Fruit fly (Drosophila melanogaster) ovary, adult (tissue): ENCODE results near the gene Rad9.

Experiments
- CG17801 ChIP-seq: fragments of 200-800 bp; optimal IDR thresholded peaks from 2 replicates; lab custom pipeline; 2019; ENCODE audit warnings: missing biosample characterization, mild to moderate bottlenecking, missing genetic modification characterization, moderate library complexity; ENCODE audit not compliant: partially characterized antibody

Rad9 gene

DNA sequence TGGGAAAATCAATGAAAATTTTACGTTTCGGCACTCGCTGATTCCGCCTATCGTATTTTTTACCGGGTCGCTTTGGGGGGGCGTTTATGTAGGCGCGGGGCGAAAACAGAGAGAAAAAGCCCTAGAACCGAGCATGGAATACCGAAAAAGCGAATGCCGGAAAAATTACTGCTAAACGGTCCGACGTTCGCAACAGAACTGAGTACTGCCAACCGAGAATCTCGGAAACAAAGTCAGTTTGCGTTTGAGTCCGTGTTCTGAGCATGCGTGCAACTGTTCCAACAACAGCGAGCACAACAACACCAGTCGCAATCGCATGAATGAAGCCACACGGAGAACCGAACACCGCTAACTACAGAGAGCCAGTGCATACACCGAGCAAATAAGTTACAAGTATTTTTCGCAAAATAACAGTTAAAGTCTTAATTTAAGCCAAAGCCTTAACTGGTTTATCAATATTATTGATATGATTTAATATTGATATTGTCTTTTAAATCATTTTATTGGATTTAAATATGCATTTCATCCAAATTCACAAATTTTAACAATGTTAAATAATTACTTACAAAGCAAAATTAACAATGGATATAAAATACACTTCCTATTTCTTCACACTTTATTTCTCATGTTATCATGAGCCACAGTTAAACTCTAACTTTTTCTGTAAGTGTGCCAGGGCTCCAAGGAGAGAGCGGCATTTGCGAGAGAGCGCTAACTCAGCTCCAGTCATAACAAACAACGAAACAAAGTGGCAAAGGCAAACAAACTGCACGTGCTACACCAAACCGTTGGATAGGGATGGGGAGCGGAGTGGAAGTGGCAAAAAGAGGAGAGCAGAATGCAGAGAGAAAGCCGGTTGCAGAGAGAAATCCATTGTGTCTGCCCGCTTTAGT, 18.2 kb upstream of the Rad9 start, which contains the start of gene CG3961:
CG3961 (minus strand) TSS at position 201 of the 893 bp plus-strand sequence.
- peak; percentile 96 for TF ChIP-seq CG17801

DNA sequence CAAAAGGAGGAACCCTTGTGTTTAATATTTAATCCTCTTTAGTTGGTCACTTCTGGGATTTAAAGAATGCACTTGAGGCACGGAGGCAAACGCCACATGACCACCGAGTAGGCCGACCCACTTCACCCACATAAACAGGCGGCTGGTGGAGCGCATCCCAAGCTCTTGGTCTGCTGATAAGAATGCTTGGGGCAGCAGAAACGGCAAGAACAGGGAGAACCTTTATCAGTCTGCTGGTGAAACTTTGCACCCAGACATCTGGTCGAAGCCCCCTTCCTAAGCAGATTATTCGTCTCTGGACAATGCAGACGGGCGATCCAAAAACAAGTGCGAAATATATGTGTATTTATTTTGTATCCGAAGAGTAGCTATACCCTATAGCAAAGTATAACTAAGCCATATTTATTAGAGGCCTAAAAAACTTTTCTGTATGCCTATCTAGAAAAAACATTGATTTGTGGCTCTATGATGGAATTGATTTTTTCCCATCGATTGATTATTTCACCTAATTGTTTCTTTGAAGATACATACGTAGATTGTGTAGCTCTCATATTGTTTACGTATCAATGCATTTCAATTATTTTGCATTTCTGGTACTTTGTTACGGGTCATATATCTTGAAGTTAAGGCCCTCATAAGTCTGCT, 17.0 kb upstream of the Rad9 start:
- no peak for TF ChIP-seq CG17801

DNA sequence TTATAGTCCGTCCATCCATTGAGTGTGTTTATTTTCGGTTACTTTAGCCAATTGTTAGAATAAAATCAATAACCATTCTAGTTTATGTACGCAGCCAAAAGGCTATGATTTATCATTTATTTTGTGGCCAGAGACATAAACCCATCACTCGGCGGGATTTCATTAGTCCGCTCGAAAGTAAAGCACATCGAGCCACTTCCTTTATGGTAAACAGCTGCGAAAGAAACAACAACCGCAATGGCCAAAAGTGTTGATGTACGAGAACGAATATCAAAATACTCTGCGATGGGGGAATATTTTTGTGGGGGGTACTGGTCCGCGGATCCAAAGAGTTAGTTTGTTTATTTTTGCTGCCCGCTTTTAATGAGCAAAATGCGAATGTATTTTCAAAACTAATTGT, 9.3 kb upstream of the Rad9 start:
- no peak for TF ChIP-seq CG17801

DNA sequence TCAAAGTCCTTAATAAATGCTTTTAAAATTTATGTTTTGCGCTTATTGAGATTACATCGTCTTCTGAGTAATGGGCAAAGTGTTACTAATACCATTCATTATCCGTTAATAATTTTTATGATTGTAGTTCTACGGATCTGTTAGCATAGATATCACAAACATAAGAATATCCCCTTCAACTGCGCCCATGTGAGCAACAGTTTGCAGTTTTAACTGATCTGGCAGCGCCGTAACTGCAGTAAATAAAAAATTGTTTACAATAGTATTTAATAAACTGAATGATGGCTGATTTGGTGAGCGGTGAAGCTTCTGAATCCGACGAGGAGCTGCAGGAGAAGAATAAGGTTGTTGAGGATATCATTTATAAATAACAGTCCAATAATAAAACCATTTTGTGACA, 2.3 kb downstream of the Rad9 start, which contains the start of gene Blos3:
Blos3 (plus strand) TSS at position 198 of the 400 bp plus-strand sequence.
- TF ChIP-seq CG17801, result peak; percentile 22

DNA sequence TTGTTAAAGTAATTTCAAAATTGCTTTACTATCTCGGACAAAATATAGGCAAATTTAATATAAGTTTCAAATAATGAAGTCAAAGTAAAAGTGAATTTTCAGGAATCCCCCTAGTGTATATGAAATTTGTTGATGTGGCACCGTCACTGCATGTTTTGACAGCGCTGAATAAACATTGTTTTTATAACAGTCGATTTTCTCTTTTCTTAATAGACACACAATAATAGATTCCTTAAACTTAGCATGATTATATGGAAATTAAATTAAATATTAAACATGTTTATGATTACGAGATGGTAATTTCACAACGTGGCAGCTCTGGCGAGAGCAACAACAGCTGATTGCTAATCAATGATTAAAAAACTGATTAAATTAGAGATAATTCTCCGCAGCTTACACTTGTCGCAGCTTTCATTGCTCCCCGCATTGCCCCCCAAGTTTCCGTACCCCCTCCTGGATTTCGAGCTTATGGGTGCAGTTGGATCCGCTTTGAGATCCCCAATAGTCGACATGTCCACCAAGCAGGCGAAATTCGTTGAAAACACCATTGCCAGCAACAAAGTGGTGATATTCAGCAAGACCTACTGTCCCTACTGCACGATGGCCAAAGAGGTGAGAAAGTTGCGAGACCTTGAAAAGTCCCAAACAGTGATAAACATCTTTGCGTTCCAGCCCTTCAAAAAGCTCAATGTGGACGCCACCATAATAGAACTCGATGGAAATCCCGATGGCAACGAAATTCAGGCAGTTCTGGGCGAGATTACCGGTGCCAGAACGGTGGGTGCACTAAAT, 3.1 kb downstream of the Rad9 start, which contains the start of gene Grx1:
Grx1 (plus strand) TSS at position 196 of the 792 bp plus-strand sequence.
- peak; percentile 23 for TF ChIP-seq CG17801

DNA sequence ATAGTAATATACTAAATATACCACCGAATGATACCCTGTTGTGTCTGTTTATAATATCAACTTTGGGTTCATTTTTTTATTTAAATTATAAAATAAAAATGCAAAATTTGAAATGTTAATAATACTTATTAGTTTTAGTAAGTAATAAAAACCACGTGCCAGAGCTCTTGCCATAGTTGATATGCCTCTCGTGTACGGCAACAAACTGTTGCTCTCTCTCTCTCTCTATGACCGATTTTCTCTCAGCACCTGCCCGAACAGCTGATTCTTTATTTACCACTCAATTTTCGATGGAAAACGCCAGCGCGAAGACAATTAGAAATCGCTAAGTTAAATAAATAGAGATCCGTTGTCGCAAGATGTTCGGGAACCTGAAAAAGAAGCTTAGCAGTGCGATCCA, 4.8 kb downstream of the Rad9 start, which contains the start of gene Dysb:
Dysb (plus strand) TSS at position 251 of the 400 bp plus-strand sequence.
- TF ChIP-seq CG17801, result peak; percentile 85

DNA sequence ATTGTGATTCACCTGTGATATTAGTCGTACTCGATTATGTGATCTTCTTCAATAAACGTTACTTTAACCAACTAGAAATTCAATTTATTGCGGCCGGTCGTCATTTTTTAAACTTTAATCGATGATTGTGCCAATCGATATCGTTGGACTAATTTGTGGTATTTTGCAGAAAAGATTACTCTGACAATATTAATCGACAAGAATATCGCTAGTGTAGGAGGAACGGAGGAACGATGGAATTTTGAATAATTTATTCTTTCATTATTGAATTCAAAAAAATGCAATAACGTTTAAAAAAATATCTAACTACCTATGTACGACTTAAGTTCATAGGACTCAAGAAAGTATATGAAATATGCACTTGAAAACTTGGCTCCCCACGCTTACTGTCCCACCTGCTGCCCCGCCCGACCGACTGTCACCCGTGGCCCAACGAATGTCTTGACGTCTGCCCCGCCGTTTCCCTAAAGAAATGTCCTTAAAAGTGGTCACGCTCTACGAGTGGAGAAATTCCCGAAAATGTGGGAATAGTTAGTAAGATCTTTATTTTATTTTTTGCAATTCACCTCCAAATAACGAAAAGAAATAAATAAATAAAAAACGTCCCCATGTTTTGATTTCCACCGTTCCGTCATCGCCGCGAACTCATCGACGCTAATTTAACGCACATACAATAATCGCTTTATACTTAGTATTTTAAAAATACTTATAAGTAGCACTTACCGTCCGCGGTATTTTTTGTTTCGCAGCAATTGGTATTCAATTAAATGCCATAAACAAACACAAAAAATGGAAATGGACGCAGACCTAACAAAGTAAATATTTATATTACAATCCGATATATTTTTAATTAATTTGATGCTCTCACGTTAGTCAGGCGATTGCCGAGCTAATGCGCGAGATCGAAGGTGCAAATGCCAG, 6.6 kb downstream of the Rad9 start, which contains the start of gene CG14074:
CG14074 (plus strand) TSS at position 779 of the 921 bp plus-strand sequence.
- no peak for TF ChIP-seq CG17801

DNA sequence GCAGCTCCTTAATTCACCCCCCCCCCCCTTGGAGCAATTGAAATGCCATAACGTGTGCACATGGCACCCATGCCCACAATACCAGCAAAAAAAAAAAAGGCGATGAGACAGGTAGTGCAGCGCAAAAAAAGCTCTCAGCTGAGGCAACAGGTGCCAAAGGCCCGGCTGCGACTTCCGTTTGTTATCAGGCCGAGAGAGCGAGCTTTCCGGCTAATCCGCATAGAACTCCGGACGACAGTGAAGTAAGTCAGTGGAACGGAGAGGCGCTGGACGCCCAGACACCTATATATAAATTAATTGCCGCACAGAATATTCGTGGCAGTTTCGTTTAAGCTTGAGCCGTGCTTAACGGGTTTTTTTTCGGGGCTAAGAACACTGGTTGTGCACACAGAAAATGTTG, 9.0 kb downstream of the Rad9 start, which contains the start of gene CG6865:
CG6865 (plus strand) TSS at position 321 of the 400 bp plus-strand sequence.
- TF ChIP-seq CG17801, result no peak

DNA sequence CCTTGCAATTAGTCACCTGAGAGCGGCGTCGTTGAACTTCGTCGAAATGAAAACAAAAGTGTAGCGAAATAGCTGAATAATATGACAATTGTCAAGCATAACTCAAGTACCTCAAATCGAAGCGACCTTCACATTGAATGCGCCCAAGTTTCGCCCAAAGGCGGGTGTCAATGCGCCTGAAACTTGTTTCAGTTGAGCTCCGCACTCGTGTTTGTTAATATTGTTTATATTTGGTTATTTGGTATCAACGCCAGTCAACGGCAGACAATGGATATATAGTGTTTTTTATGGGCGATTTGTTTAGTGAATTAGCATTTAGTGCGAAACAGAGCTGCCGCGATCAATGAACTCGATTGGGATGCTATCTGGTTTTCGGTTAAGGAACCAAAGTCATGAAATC, 10.5 kb downstream of the Rad9 start:
- TF ChIP-seq CG17801, result no peak

DNA sequence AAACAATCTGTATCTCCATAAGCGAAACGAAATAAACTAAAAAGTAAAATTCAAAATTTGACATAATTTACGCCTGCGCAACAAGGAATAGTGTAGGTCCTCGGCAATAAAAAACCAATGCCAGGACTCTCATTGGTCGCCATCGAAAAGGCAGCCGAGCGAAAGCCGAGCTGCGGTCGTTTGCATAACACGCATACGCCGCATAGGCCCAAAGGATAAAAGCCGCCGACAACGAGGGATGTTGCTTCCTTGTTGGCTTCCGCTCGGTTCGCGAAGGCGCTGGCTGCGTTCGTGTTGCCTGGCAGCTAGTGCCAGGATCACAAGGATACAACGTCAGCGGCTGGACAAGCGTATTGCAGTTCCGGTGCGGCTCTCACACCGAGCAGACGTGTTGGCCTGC, 11.9 kb downstream of the Rad9 start:
- no peak for TF ChIP-seq CG17801

DNA sequence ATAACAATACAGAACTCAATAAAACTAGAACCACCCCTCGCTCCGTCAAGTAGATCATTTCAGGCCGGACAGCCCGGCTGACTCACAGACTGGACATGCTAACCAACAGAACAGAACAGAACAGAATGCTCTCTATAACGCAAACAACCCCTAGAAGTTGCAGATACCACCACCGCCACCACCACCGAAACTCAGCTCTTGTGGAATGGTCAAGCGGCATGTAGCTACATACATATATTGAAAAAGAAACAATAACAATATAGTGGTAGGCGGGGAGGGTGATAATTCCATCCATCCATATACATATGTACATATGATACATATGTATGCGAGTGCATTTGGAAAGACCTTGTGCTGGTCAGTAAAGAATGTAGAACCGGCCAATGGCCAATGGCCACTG, 17.9 kb downstream of the Rad9 start:
- TF ChIP-seq CG17801, result no peak

DNA sequence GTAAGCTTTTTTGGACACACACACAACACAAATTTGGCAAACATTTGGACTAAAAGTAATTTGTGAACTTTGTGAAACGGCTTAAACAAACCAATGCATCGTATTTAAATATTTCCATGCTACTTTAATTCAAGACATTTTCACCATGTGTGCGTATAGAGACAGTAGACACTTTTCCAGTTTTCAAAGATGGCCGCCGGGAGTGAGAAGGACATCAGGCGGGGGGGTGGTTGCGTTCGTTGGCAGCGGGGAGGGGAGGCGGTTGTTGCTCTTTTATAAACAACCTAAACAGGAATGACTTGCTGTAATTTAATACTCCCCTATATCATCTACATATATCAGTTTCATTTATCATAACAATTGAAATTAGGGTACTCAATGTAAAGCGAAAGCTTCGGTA, 18.9 kb downstream of the Rad9 start:
- TF ChIP-seq CG17801, result no peak

DNA sequence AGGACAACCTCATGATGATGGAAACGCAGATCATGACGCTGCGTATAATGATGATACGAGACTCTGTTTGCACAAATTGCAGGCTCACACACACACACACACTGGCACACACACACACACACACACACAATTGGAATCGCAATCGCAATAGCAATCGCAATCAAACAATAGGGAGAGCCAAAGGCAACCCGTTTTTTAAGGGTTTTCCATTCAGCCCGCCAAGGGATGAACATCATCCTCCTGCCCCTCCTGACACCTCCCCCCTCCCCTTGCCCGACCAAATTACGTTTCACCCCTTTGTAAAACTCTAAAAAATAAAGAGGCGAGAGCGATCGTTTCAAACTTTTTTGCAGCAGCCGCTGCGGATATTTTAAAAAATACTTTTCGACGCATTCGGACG, 20.1 kb downstream of the Rad9 start:
- TF ChIP-seq CG17801, result no peak

DNA sequence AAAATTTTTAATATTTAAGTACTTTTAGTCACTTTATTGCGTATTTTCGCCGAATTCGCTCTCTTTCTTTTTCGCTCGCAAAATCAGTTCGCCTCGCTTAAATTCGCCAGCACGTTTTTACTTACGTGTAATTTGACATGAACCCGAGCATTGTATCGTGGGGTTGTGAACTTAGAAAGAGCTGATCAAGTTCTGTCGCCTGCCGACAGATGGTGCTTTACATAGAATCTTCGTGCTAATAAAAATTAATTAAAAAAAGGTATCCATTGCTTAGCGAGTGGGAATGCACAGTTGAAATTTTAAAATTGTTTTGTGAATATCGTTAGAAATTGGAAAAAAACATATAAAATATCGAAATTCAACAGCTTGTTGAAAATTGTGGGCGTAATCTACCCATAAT, 23.9 kb downstream of the Rad9 start:
- peak; percentile 36 for TF ChIP-seq CG17801

DNA sequence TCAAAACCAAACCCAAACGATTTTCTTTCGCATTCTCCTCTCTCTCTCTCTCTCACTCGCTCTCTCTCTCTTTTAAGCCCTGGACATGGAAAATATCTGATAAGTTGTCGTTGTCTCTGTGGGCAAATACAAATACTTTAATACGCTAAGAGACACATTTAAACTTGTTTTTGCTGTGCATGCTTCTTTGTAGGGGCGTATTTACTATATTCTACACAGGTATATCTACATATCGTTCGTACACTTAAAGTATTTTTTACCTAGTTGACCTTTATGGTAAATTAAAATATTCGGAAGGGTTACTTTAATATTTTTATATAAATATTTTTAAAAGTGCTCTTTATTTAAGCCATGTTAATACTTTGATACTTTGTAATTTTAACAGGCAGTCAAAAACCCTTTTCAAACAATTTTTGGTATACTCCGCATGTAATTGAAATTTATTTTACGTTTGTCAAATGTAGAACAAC, 26.0 kb downstream of the Rad9 start:
- TF ChIP-seq CG17801, result no peak

DNA sequence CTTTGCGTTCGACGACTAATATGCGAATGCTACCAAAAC, 26.3 kb downstream of the Rad9 start, which contains the start of gene Indy:
Indy (minus strand) TSS at position 35 of the 39 bp plus-strand sequence.
- TF ChIP-seq CG17801, result no peak
